Worm (Caenorhabditis elegans) whole organism, young adult: Measurements from ENCODE around the gene mpst-3.
A peak's percentile ranks its signal among the peaks of the same experiment; 100 is the strongest.
"Not testable (repeated sequence)": the region's sequence is repeated elsewhere in the genome, so short reads cannot be mapped to it uniquely, and the experiment has no call there.

Experiments
- B0336.3 ChIP-seq: fragments of 200-800 bp; sonication (Bioruptor generic); IDR thresholded peaks from 2 replicates; pipeline ENCODE4 v1.3.6; 2022; ENCODE audit warnings: missing genetic modification characterization, missing compliant biosample characterization
- F10E7.11 ChIP-seq: sonication (generic microtip); optimal IDR thresholded peaks from 2 replicates; lab custom pipeline; 2017; ENCODE audit warnings: mild to moderate bottlenecking, missing genetic modification characterization, moderate library complexity, missing compliant biosample characterization
- F49E8.2 ChIP-seq: sonication (generic microtip); optimal IDR thresholded peaks from 3 replicates; lab custom pipeline; 2017; ENCODE audit warnings: missing genetic modification characterization, mild to moderate bottlenecking, missing compliant biosample characterization, antibody characterized with exemption, moderate library complexity; ENCODE audit not compliant: insufficient read depth
- K12H6.12 ChIP-seq: fragments of 200-800 bp; sonication (Bioruptor generic); optimal IDR thresholded peaks from 2 replicates; lab custom pipeline; 2018; ENCODE audit warnings: mild to moderate bottlenecking, missing genetic modification characterization, missing compliant biosample characterization
- T07F8.4 ChIP-seq: sonication (generic microtip); optimal IDR thresholded peaks from 2 replicates; lab custom pipeline; 2016; ENCODE audit warnings: mild to moderate bottlenecking, missing genetic modification characterization, moderate library complexity, missing compliant biosample characterization
- Y53G8AR.9 ChIP-seq: fragments of 200-800 bp; sonication (Bioruptor generic); conservative IDR thresholded peaks from 2 replicates; pipeline ENCODE4 v1.3.6; 2022; ENCODE audit warnings: missing genetic modification reagents, missing genetic modification characterization, missing compliant biosample characterization
- Y56A3A.18 ChIP-seq: fragments of 200-800 bp; sonication (Bioruptor generic); IDR thresholded peaks from 2 replicates; pipeline ENCODE4 v1.3.6; 2022; ENCODE audit warnings: missing genetic modification reagents, missing genetic modification characterization, missing compliant biosample characterization
- Y67H2A.10 ChIP-seq: fragments of 200-800 bp; sonication (Bioruptor generic); conservative IDR thresholded peaks from 2 replicates; pipeline ENCODE4 v1.3.6; 2022; ENCODE audit warnings: missing genetic modification reagents, missing genetic modification characterization, missing compliant biosample characterization
- akir-1 ChIP-seq: fragments of 200-800 bp; sonication (Bioruptor generic); optimal IDR thresholded peaks from 2 replicates; lab custom pipeline; 2018; ENCODE audit warnings: mild to moderate bottlenecking, missing genetic modification characterization, moderate library complexity, missing compliant biosample characterization
- ceh-40 ChIP-seq: fragments of 200-800 bp; sonication (Bioruptor generic); IDR thresholded peaks from 2 replicates; pipeline ENCODE4 v1.3.6; 2022; ENCODE audit warnings: missing genetic modification characterization, missing compliant biosample characterization
- ceh-58 ChIP-seq: fragments of 200-800 bp; sonication (Bioruptor generic); IDR thresholded peaks from 2 replicates; pipeline ENCODE4 v1.3.6; 2022; ENCODE audit warnings: missing genetic modification characterization, missing compliant biosample characterization
- die-1 ChIP-seq: sonication (generic microtip); optimal IDR thresholded peaks from 2 replicates; lab custom pipeline; 2016; ENCODE audit warnings: missing genotype, mild to moderate bottlenecking, missing genetic modification characterization, missing compliant biosample characterization
- dox-1 ChIP-seq: fragments of 200-800 bp; sonication (Bioruptor generic); IDR thresholded peaks from 2 replicates; pipeline ENCODE4 v1.3.6; 2022; ENCODE audit warnings: missing genetic modification reagents, missing genetic modification characterization, missing compliant biosample characterization
- gei-17 ChIP-seq: fragments of 200-800 bp; sonication (Bioruptor generic); optimal IDR thresholded peaks from 2 replicates; lab custom pipeline; 2018; ENCODE audit warnings: mild to moderate bottlenecking, missing genetic modification characterization, missing compliant biosample characterization
- hlh-12 ChIP-seq: sonication (generic microtip); optimal IDR thresholded peaks from 2 replicates; lab custom pipeline; 2016; ENCODE audit warnings: missing genetic modification characterization, missing compliant biosample characterization
- hlh-26 ChIP-seq: fragments of 200-800 bp; sonication (Bioruptor generic); conservative IDR thresholded peaks from 2 replicates; pipeline ENCODE4 v1.3.6; 2022; ENCODE audit warnings: missing genetic modification reagents, missing genetic modification characterization, missing compliant biosample characterization
- hmg-1.2 ChIP-seq: fragments of 200-800 bp; sonication (Bioruptor generic); IDR thresholded peaks from 2 replicates; pipeline ENCODE4 v1.3.6; 2022; ENCODE audit warnings: missing genetic modification reagents, missing genetic modification characterization, missing compliant biosample characterization
- hmg-20 ChIP-seq: fragments of 200-800 bp; sonication (Bioruptor generic); IDR thresholded peaks from 2 replicates; pipeline ENCODE4 v1.3.6; 2022; ENCODE audit warnings: missing genetic modification reagents, missing genetic modification characterization, missing compliant biosample characterization
- lag-1 ChIP-seq: fragments of 200-800 bp; sonication (Bioruptor generic); IDR thresholded peaks from 2 replicates; pipeline ENCODE4 v1.3.6; 2022; ENCODE audit warnings: missing genetic modification reagents, missing genetic modification characterization, missing compliant biosample characterization
- lsl-1 ChIP-seq: fragments of 200-800 bp; sonication (Bioruptor generic); optimal IDR thresholded peaks from 2 replicates; lab custom pipeline; 2018; ENCODE audit warnings: mild to moderate bottlenecking, missing genetic modification characterization, moderate library complexity, missing compliant biosample characterization
- nhr-27 ChIP-seq: fragments of 200-800 bp; sonication (Bioruptor generic); optimal IDR thresholded peaks from 2 replicates; lab custom pipeline; 2018; ENCODE audit warnings: mild to moderate bottlenecking, missing genetic modification characterization, moderate library complexity, missing compliant biosample characterization
- nhr-80 ChIP-seq: sonication (generic microtip); optimal IDR thresholded peaks from 2 replicates; lab custom pipeline; 2016; ENCODE audit warnings: missing genetic modification characterization, missing compliant biosample characterization
- pbrm-1 ChIP-seq: fragments of 200-800 bp; sonication (Bioruptor generic); IDR thresholded peaks from 2 replicates; pipeline ENCODE4 v1.3.6; 2022; ENCODE audit warnings: missing genetic modification reagents, missing genetic modification characterization, missing compliant biosample characterization
- rec-8 ChIP-seq, 2 experiments: sonication (generic microtip); optimal IDR thresholded peaks; 2 replicates each; lab custom pipeline; 2016; ENCODE audit warnings: mild to moderate bottlenecking in 2 of 2, missing genetic modification characterization in 2 of 2, missing genetic modification reagents in 2 of 2, missing genotype in 2 of 2, missing biosample characterization in 1 of 2, missing compliant biosample characterization in 1 of 2, moderate library complexity in 1 of 2
- sdz-38 ChIP-seq: sonication (generic microtip); optimal IDR thresholded peaks from 2 replicates; lab custom pipeline; 2016; ENCODE audit warnings: missing genotype, missing genetic modification characterization, missing compliant biosample characterization
- tbx-9 ChIP-seq: sonication (generic microtip); optimal IDR thresholded peaks from 2 replicates; lab custom pipeline; 2016; ENCODE audit warnings: borderline replicate concordance, missing genetic modification characterization, inconsistent platforms, missing compliant biosample characterization
- unc-130 ChIP-seq: sonication (generic microtip); optimal IDR thresholded peaks from 2 replicates; lab custom pipeline; 2016; ENCODE audit warnings: missing genetic modification reagents, missing genetic modification characterization, missing compliant biosample characterization
- ztf-3 ChIP-seq: fragments of 200-800 bp; sonication (Bioruptor generic); optimal IDR thresholded peaks from 2 replicates; lab custom pipeline; 2018; ENCODE audit warnings: mild to moderate bottlenecking, missing genetic modification characterization, missing compliant biosample characterization
- ztf-6 ChIP-seq: fragments of 200-800 bp; sonication (Bioruptor generic); IDR thresholded peaks from 2 replicates; pipeline ENCODE4 v1.3.6; 2022; ENCODE audit warnings: missing genetic modification reagents, missing genetic modification characterization, missing compliant biosample characterization

mpst-3 gene

ce11 chrV:14877242-14877819 lies 18.1 kb upstream of the mpst-3 start (continued):
- TF ChIP-seq ztf-3: no peak
- TF ChIP-seq hmg-20: no peak
- no peak for TF ChIP-seq ceh-58 (GFP tag; lab: Robert Waterston, UW)
- TF ChIP-seq hlh-26 (GFP tag; lab: Robert Waterston, UW): no peak
- no peak for TF ChIP-seq F10E7.11 (tag; lab: Kevin White, UChicago)
- TF ChIP-seq, all 124 proteins: peak for 0

- TF ChIP-seq T07F8.4 (tag; lab: Kevin White, UChicago); ceh-40 (GFP tag; lab: Robert Waterston, UW); B0336.3: not testable (repeated sequence)
- TF ChIP-seq, all 124 proteins: peak for 0; not testable (repeated sequence) for 124
These were observed 4.7 kb upstream of the mpst-3 start, which contains the start of gene nspa-2 for ce11 chrV:14890782-14891181. Gene nspa-2 (plus strand): TSS chrV:14891082.

DNA sequence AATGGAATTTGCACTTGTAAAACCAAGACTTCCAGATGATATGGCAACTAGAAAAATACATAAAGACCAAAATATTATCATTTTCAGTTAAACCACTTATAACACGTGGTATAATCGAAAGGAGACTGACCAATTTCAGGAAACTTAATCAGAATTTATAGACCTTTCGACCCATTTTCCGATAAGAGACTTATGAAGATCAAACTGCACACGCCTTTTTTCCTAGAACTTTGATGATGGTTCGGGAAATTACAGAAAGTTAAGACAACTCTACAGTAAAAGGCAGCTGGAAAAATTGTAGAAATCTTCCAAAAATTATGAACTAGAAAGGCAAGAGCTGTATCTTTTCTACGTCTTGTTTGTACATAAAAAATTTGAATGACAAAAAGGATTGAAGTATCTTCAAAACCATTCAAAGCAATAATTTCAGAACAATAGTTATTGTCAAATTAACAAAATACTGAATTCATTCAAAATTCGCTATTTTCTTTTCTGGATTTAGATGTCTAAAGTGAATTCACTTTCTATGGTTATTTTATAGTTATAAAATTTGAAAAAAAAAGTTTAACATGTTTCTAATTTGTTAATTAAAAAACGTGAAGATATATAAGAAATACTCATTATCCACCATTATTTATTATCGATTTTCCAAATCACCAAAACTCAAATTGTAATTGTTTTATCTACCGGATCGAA lies 1.9 kb upstream of the mpst-3 start, which contains the start of the genes mpst-2 and H12D21.5:
Gene mpst-2 (minus strand): TSS at position 101 of the 696 bp plus-strand sequence.
Gene H12D21.5 (plus strand): TSS at position 646 of the 696 bp plus-strand sequence.
- no peak for TF ChIP-seq rec-8 (tag; optimal IDR thresholded peaks at IDR 0.05; lab: Kevin White, UChicago)
- TF ChIP-seq, all 124 proteins: peak for 0

DNA sequence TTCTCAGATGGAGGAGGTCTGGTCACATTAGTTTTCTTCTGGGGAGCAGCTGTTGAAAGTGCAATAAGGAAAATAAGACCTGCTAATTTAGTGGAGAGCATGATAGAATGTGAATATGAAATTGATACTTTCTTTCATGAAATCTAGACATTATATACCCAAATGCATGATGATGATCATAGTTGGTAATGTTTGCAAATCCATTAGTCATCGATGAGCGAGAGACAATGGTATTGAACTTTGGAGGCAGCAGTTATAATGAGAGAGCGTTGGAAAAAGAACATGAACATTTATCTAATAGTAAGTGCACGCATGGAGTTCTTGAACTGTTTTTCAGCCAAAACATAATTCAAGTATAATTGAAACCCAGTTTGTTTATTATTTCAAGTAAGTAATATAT lies 2.3 kb downstream of the mpst-3 start, which contains the start of gene H12D21.6:
Gene H12D21.6 (minus strand): TSS at position 101 of the 400 bp plus-strand sequence.
- no peak for TF ChIP-seq unc-130
- no peak for TF ChIP-seq hlh-12 (tag; lab: Kevin White, UChicago)
- TF ChIP-seq dox-1 (GFP tag; lab: Robert Waterston, UW): no peak
- TF ChIP-seq gei-17 (GFP tag; lab: Kevin White, UChicago): no peak
- no peak for TF ChIP-seq K12H6.12 (tag; lab: Kevin White, UChicago)
- no peak for TF ChIP-seq akir-1
- TF ChIP-seq Y53G8AR.9 (GFP tag; lab: Robert Waterston, UW): no peak

DNA sequence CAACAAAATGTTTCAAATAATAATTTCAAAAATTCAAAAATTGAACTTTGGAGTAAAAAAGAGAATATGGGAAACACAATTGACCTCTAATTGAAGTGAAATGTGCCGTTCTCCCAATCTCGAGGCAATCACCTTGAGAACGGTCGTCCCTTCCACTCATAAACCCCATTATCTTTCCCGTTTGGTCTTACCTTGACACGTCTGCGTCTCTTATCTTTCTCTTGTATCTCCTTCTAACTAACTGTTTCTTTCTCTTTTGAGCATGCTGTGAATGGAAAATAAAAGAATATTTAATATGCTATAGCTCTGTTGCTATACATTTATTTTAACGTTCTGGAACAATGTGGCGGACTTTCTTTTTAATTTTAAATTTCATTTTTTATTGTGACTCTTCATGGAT lies 4.1 kb downstream of the mpst-3 start, which contains the start of gene H12D21.10:
Gene H12D21.10 (plus strand): TSS at position 260 of the 400 bp plus-strand sequence.
- no peak for TF ChIP-seq gei-17 (GFP tag; lab: Kevin White, UChicago)
- TF ChIP-seq hmg-1.2: peak; percentile 79
- no peak for TF ChIP-seq pbrm-1
- no peak for TF ChIP-seq die-1 (tag; lab: Kevin White, UChicago)
- no peak for TF ChIP-seq hlh-26 (GFP tag; lab: Robert Waterston, UW)
- peak; percentile 2 for TF ChIP-seq nhr-80
- TF ChIP-seq ceh-40 (GFP tag; lab: Robert Waterston, UW): no peak
- no peak for TF ChIP-seq tbx-9
- no peak for TF ChIP-seq nhr-27
- TF ChIP-seq lag-1 (GFP tag; lab: Robert Waterston, UW): no peak

- TF ChIP-seq F49E8.2 (tag; lab: Kevin White, UChicago): no peak
- no peak for TF ChIP-seq sdz-38 (tag; lab: Kevin White, UChicago)
- TF ChIP-seq ztf-6: no peak
- no peak for TF ChIP-seq Y56A3A.18
- TF ChIP-seq lsl-1: no peak
- TF ChIP-seq Y67H2A.10 (GFP tag; lab: Robert Waterston, UW): no peak
These were observed 5.5 kb downstream of the mpst-3 start for ce11 chrV:14900905-14901304.
